Worm (Caenorhabditis elegans): ENCODE measurements around the gene cyp-37A1.
A peak's percentile ranks its signal among the peaks of the same experiment; 100 is the strongest.

Gene cyp-37A1

DNA sequence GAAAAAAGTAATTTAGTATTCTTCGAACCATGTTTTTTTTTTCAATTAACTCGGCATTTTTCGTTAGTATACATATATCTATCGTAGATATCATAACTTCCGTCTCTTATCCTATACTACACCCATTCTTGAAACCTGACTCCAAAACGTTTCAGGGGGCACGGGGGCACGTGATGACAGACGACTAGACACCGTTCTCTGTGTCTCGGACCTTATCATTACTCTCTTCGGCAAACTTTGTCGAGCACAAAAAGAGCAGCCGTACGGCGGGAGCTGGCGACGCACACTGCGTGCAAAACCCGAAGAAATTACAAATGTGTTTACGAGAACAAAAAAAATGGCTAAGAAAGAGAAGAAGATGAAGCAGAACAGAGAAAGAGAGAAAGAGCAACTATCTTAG lies 27.4 kb upstream of the cyp-37A1 start (continued):
- peak; percentile 76 for TF ChIP-seq nhr-19 (GFP tag; conservative IDR thresholded peaks at IDR 0.05)
- TF ChIP-seq hlh-4 (tag; optimal IDR thresholded peaks at IDR 0.05): no peak
- peak; percentile 47 to 82 for TF ChIP-seq lsy-2 (tag; optimal IDR thresholded peaks at IDR 0.05)
- no peak for TF ChIP-seq Y116A8C.19 (tag; optimal IDR thresholded peaks at IDR 0.05; ENCODE audit: borderline replicate concordance)
- TF ChIP-seq pag-3 (tag; optimal IDR thresholded peaks at IDR 0.05; ENCODE audit: borderline replicate concordance, insufficient read depth): peak; percentile 2
- TF ChIP-seq ztf-11 (tag; optimal IDR thresholded peaks at IDR 0.05): no peak
- TF ChIP-seq pqm-1 (tag; optimal IDR thresholded peaks at IDR 0.05): no peak
- no peak for TF ChIP-seq efl-3 (GFP tag; optimal IDR thresholded peaks at IDR 0.05)
- TF ChIP-seq mdl-1 (tag; optimal IDR thresholded peaks at IDR 0.05): peak; percentile 58 to 83
- no peak for TF ChIP-seq sptf-1 (tag; optimal IDR thresholded peaks at IDR 0.05)
- no peak for TF ChIP-seq C34B4.2 (tag; optimal IDR thresholded peaks at IDR 0.05)
- TF ChIP-seq jun-1 (tag; optimal IDR thresholded peaks at IDR 0.05): peak; percentile 70
- TF ChIP-seq unc-86 (tag; optimal IDR thresholded peaks at IDR 0.05): peak; percentile 85
- TF ChIP-seq zag-1 (tag; optimal IDR thresholded peaks at IDR 0.05): no peak
- TF ChIP-seq egl-13 (tag; optimal IDR thresholded peaks at IDR 0.05): peak; percentile 60
- peak; percentile 96 for TF ChIP-seq nhr-71 (tag; optimal IDR thresholded peaks at IDR 0.05)
- TF ChIP-seq rnt-1 (tag; optimal IDR thresholded peaks at IDR 0.05): peak; percentile 69
- no peak for TF ChIP-seq ets-5 (GFP tag; IDR thresholded peaks at IDR 0.05)
- TF ChIP-seq efl-1 (optimal IDR thresholded peaks at IDR 0.05): peak; percentile 51
- peak; percentile 30 to 82 for TF ChIP-seq efl-1 (GFP tag; optimal IDR thresholded peaks at IDR 0.05 in 1 of 2)
- TF ChIP-seq dpl-1 (GFP tag; optimal IDR thresholded peaks at IDR 0.05): peak in 2 of 3 experiments; percentile 6 to 39
- TF ChIP-seq irx-1 (tag; optimal IDR thresholded peaks at IDR 0.05): peak; percentile 61
- TF ChIP-seq nhr-76 (tag; optimal IDR thresholded peaks at IDR 0.05): no peak
- no peak for TF ChIP-seq tlp-1 (tag; optimal IDR thresholded peaks at IDR 0.05)
- peak; percentile 80 for TF ChIP-seq tbx-2 (tag; optimal IDR thresholded peaks at IDR 0.05)
- TF ChIP-seq skn-1 (tag; optimal IDR thresholded peaks at IDR 0.05): peak; percentile 65
- no peak for TF ChIP-seq alr-1 (tag; optimal IDR thresholded peaks at IDR 0.05; ENCODE audit: borderline replicate concordance)
- TF ChIP-seq fos-1 (tag; optimal IDR thresholded peaks at IDR 0.05): peak; percentile 54
- no peak for TF ChIP-seq hpl-2 (GFP tag; optimal IDR thresholded peaks at IDR 0.05)
- TF ChIP-seq nhr-47 (tag; optimal IDR thresholded peaks at IDR 0.05): peak; percentile 85
- TF ChIP-seq elt-3 (tag; optimal IDR thresholded peaks at IDR 0.05): no peak
- peak; percentile 34; the same call in 1 of the 2 replicates for TF ChIP-seq ceh-88 (GFP tag; IDR thresholded peaks at IDR 0.05)
- no peak for TF ChIP-seq nhr-12 (tag; optimal IDR thresholded peaks at IDR 0.05)
- TF ChIP-seq zip-4 (GFP tag; optimal IDR thresholded peaks at IDR 0.05): no peak
- TF ChIP-seq aly-2 (tag; optimal IDR thresholded peaks at IDR 0.05): no peak
- no peak for TF ChIP-seq mab-9 (GFP tag; IDR thresholded peaks at IDR 0.05)
- TF ChIP-seq elt-2 (tag; optimal IDR thresholded peaks at IDR 0.05): peak; percentile 71
- TF ChIP-seq mep-1 (tag; optimal IDR thresholded peaks at IDR 0.05): peak; percentile 68

ce11 chrII:14042836-14043604 lies 26.3 kb upstream of the cyp-37A1 start:
- TF ChIP-seq lin-35 (GFP tag; optimal IDR thresholded peaks at IDR 0.05) (peak in 1 of 2 experiments; percentile 1), C34B4.2 (tag; optimal IDR thresholded peaks at IDR 0.05) (no peak), unc-130 (tag; optimal IDR thresholded peaks at IDR 0.05) (no peak), elt-3 (tag; optimal IDR thresholded peaks at IDR 0.05) (peak in 1 of 6 experiments; percentile 5), tlp-1 (tag; optimal IDR thresholded peaks at IDR 0.05) (no peak), swsn-7 (tag; optimal IDR thresholded peaks at IDR 0.05) (peak; percentile 2), irx-1 (tag; optimal IDR thresholded peaks at IDR 0.05) (peak; percentile 41), elt-2 (tag; optimal IDR thresholded peaks at IDR 0.05) (peak; percentile 42), lin-14 (GFP tag; optimal IDR thresholded peaks at IDR 0.05) (peak; percentile 55), fos-1 (tag; optimal IDR thresholded peaks at IDR 0.05) (no peak), blmp-1 (tag; optimal IDR thresholded peaks at IDR 0.05) (peak; percentile 61), snu-23 (GFP tag; optimal IDR thresholded peaks at IDR 0.05) (peak; percentile 25), sup-37 (GFP tag; optimal IDR thresholded peaks at IDR 0.05) (no peak), fkh-8 (tag; optimal IDR thresholded peaks at IDR 0.05) (no peak), nhr-77 (tag; optimal IDR thresholded peaks at IDR 0.05) (peak; percentile 52), vab-15 (tag; optimal IDR thresholded peaks at IDR 0.05) (no peak), dpl-1 (GFP tag; optimal IDR thresholded peaks at IDR 0.05) (peak in 1 of 3 experiments; percentile 3), nhr-85 (tag) (peak; percentile 73)

Data from whole organism, L1 larva.